Fruit fly (Drosophila melanogaster): ENCODE results near the gene CG32100.

CG32100 gene

dm6 chr3L:12277054-12277879, 9.9 kb downstream of the CG32100 start, which contains the start of the genes Sms and INPP5E (continued):
- TF ChIP-seq Fer3 (tag; optimal IDR thresholded peaks at IDR 0.05) (peak; percentile 21), CG13624 (GFP tag; optimal IDR thresholded peaks at IDR 0.05) (no peak), al (GFP tag; IDR thresholded peaks at IDR 0.05) (peak; percentile 60), CG5180 (GFP tag; optimal IDR thresholded peaks at IDR 0.05) (no peak), so (GFP tag; IDR thresholded peaks at IDR 0.05) (no peak; the same call in 2 of the 3 replicates), CHES-1-like (GFP tag; optimal IDR thresholded peaks at IDR 0.05) (peak; percentile 16), E2f1 (GFP tag; IDR thresholded peaks at IDR 0.05) (no peak; the same call in 1 of the 2 replicates), CG2116 (GFP tag; optimal IDR thresholded peaks at IDR 0.05) (peak; percentile 75), CG14441 (GFP tag; IDR thresholded peaks at IDR 0.05) (peak; percentile 61), Side (GFP tag; optimal IDR thresholded peaks at IDR 0.05) (no peak), BtbVII (GFP tag; optimal IDR thresholded peaks at IDR 0.05) (no peak), Oli (tag; optimal IDR thresholded peaks at IDR 0.05) (peak; percentile 40), Hmr (GFP tag; optimal IDR thresholded peaks at IDR 0.05) (peak; percentile 33), CG13123 (GFP tag; optimal IDR thresholded peaks at IDR 0.05) (no peak), Fer2 (tag; optimal IDR thresholded peaks at IDR 0.05) (no peak), stc (GFP tag; IDR thresholded peaks at IDR 0.05) (0 out of 2 replicates have a peak, but pooled peaks have one; percentile 4), CG9817 (tag; optimal IDR thresholded peaks at IDR 0.05) (peak; percentile 42), Taf1 (GFP tag; IDR thresholded peaks at IDR 0.05) (peak; percentile 47; the same call in 1 of the 2 replicates), Elba2 (GFP tag; optimal IDR thresholded peaks at IDR 0.05) (peak; percentile 11), gfzf (GFP tag; optimal IDR thresholded peaks at IDR 0.05) (peak; percentile 12), CG31441 (GFP tag; IDR thresholded peaks at IDR 0.05) (peak; percentile 79), Xbp1 (GFP tag; optimal IDR thresholded peaks at IDR 0.05) (peak; percentile 73), CG13775 (GFP tag; optimal IDR thresholded peaks at IDR 0.05) (peak; percentile 69), mirr (GFP tag; optimal IDR thresholded peaks at IDR 0.05) (no peak), pita (GFP tag; optimal IDR thresholded peaks at IDR 0.05) (no peak), kni (GFP tag; optimal IDR thresholded peaks at IDR 0.05) (no peak), CG4820 (GFP tag; optimal IDR thresholded peaks at IDR 0.05) (peak; percentile 33), klu (GFP tag; IDR thresholded peaks at IDR 0.05) (peak; percentile 79), ken (GFP tag; IDR thresholded peaks at IDR 0.05) (peak; percentile 49; the same call in 1 of the 3 replicates), CG17912 (GFP tag; optimal IDR thresholded peaks at IDR 0.05) (no peak), Kr (GFP tag; optimal IDR thresholded peaks at IDR 0.05) (no peak), CG10543 (GFP tag; optimal IDR thresholded peaks at IDR 0.05) (peak; percentile 64), btn (GFP tag; optimal IDR thresholded peaks at IDR 0.05) (no peak), CG6254 (GFP tag; optimal IDR thresholded peaks at IDR 0.05) (peak; percentile 11), Dek (tag; optimal IDR thresholded peaks at IDR 0.05) (peak; percentile 60), CG14965 (GFP tag; optimal IDR thresholded peaks at IDR 0.05; ENCODE audit: borderline replicate concordance) (no peak), CG2889 (GFP tag; IDR thresholded peaks at IDR 0.05) (0 out of 3 replicates have a peak, but pooled peaks have one; percentile 39), Max (GFP tag; optimal IDR thresholded peaks at IDR 0.05) (peak; percentile 33), HmgD (GFP tag; optimal IDR thresholded peaks at IDR 0.05) (no peak), unc-4 (GFP tag; IDR thresholded peaks at IDR 0.05; ENCODE audit: partially characterized antibody) (peak; percentile 82), fd3F (GFP tag; optimal IDR thresholded peaks at IDR 0.05) (no peak), CG11504 (tag; optimal IDR thresholded peaks at IDR 0.05) (peak; percentile 67), lola (GFP tag; optimal IDR thresholded peaks at IDR 0.05) (peak in 1 of 3 experiments; percentile 59), CG7786 (GFP tag; optimal IDR thresholded peaks at IDR 0.05) (no peak), NK7.1 (GFP tag; optimal IDR thresholded peaks at IDR 0.05) (no peak), CG11696 (GFP tag; IDR thresholded peaks at IDR 0.05) (0 out of 2 replicates have a peak, but pooled peaks have one; percentile 8), MBD-R2 (GFP tag; IDR thresholded peaks at IDR 0.05) (peak; percentile 26), CG3995 (GFP tag; optimal IDR thresholded peaks at IDR 0.05) (peak; percentile 85)

Data from whole organism, embryonic.